Fruit fly (Drosophila melanogaster) whole organism, pupa: ENCODE results near the gene pip.

Experiments used
- CG10348 ChIP-seq: fragments of 200-800 bp; sonication (Bioruptor generic); IDR thresholded peaks from 2 replicates; pipeline ENCODE4 v1.3.6; 2022; ENCODE audit warnings: missing biosample characterization, missing genetic modification characterization
- CG12605 ChIP-seq: fragments of 200-800 bp; sonication (Bioruptor generic); IDR thresholded peaks from 2 replicates; pipeline ENCODE4 v1.3.6; 2022; ENCODE audit warnings: missing biosample characterization, missing genetic modification characterization
- CG13204 ChIP-seq: fragments of 200-800 bp; sonication (Bioruptor generic); optimal IDR thresholded peaks from 2 replicates; lab custom pipeline; 2018; ENCODE audit warnings: missing biosample characterization, mild to moderate bottlenecking, missing genetic modification characterization, moderate library complexity
- CG14655 ChIP-seq: fragments of 200-800 bp; sonication (Bioruptor generic); optimal IDR thresholded peaks from 3 replicates; lab custom pipeline; 2017; ENCODE audit warnings: mild to moderate bottlenecking, missing biosample characterization, missing genetic modification reagents, missing genetic modification characterization
- CG15710 ChIP-seq: fragments of 200-800 bp; sonication (Bioruptor generic); optimal IDR thresholded peaks from 2 replicates; lab custom pipeline; 2018; ENCODE audit warnings: missing biosample characterization, mild to moderate bottlenecking, missing genetic modification characterization, moderate library complexity
- CG17806 ChIP-seq: fragments of 200-800 bp; sonication (Bioruptor generic); optimal IDR thresholded peaks from 2 replicates; lab custom pipeline; 2018; ENCODE audit warnings: missing biosample characterization, mild to moderate bottlenecking, missing genetic modification characterization, moderate library complexity
- CG32121 ChIP-seq: fragments of 200-800 bp; sonication (Bioruptor generic); IDR thresholded peaks from 2 replicates; pipeline ENCODE4 v1.3.6; 2022; ENCODE audit warnings: missing biosample characterization, missing genetic modification characterization
- CG34367 ChIP-seq: fragments of 200-800 bp; sonication (Bioruptor generic); optimal IDR thresholded peaks from 2 replicates; lab custom pipeline; 2018; ENCODE audit warnings: missing biosample characterization, mild to moderate bottlenecking, missing genetic modification characterization
- CG4496 ChIP-seq: fragments of 200-800 bp; sonication (Bioruptor generic); IDR thresholded peaks from 3 replicates; pipeline ENCODE4 v1.3.6; 2022; ENCODE audit warnings: missing biosample characterization, missing genetic modification characterization
- CG8159 ChIP-seq: fragments of 200-800 bp; sonication (Bioruptor generic); optimal IDR thresholded peaks from 3 replicates; lab custom pipeline; 2018; ENCODE audit warnings: missing biosample characterization, mild to moderate bottlenecking, missing genetic modification characterization, moderate library complexity
- CG8301 ChIP-seq: fragments of 200-800 bp; sonication (Bioruptor generic); optimal IDR thresholded peaks from 2 replicates; lab custom pipeline; 2018; ENCODE audit warnings: missing biosample characterization, mild to moderate bottlenecking, missing genetic modification characterization
- CG9948 ChIP-seq: fragments of 200-800 bp; sonication (Bioruptor generic); optimal IDR thresholded peaks from 2 replicates; lab custom pipeline; 2018; ENCODE audit warnings: missing biosample characterization, mild to moderate bottlenecking, missing genetic modification characterization, moderate library complexity
- D1 ChIP-seq: fragments of 200-800 bp; sonication (Bioruptor generic); optimal IDR thresholded peaks from 2 replicates; lab custom pipeline; 2018; ENCODE audit warnings: missing biosample characterization, mild to moderate bottlenecking, missing genetic modification characterization, moderate library complexity
- EcR ChIP-seq: fragments of 200-800 bp; sonication (Bioruptor generic); optimal IDR thresholded peaks from 3 replicates; lab custom pipeline; 2019; ENCODE audit warnings: missing biosample characterization, missing genetic modification characterization, mild to moderate bottlenecking, moderate library complexity, missing genetic modification reagents
- Ets98B ChIP-seq: fragments of 200-800 bp; sonication (Bioruptor generic); IDR thresholded peaks from 2 replicates; pipeline ENCODE4 v1.3.6; 2022; ENCODE audit warnings: missing biosample characterization, missing genetic modification characterization
- Pif1A ChIP-seq: fragments of 200-800 bp; sonication (Bioruptor generic); optimal IDR thresholded peaks from 3 replicates; lab custom pipeline; 2016; ENCODE audit warnings: missing biosample characterization, missing genetic modification characterization
- Pif1B ChIP-seq: fragments of 200-800 bp; sonication (Bioruptor generic); optimal IDR thresholded peaks from 3 replicates; lab custom pipeline; 2016; ENCODE audit warnings: missing biosample characterization, missing genetic modification characterization
- Snoo ChIP-seq: fragments of 200-800 bp; sonication (Bioruptor generic); optimal IDR thresholded peaks from 3 replicates; lab custom pipeline; 2017; ENCODE audit warnings: missing biosample characterization, mild to moderate bottlenecking, missing genetic modification characterization, inconsistent platforms
- fd96Ca ChIP-seq: fragments of 200-800 bp; sonication (Bioruptor generic); IDR thresholded peaks from 3 replicates; pipeline ENCODE4 v1.3.6; 2022; ENCODE audit warnings: missing biosample characterization, missing genetic modification characterization
- gl ChIP-seq: fragments of 200-800 bp; sonication (Bioruptor generic); optimal IDR thresholded peaks from 2 replicates; lab custom pipeline; 2018; ENCODE audit warnings: missing biosample characterization, mild to moderate bottlenecking, missing genetic modification characterization
- rn ChIP-seq: fragments of 200-800 bp; sonication (Bioruptor generic); IDR thresholded peaks from 2 replicates; pipeline ENCODE4 v1.3.6; 2022; ENCODE audit warnings: missing biosample characterization, missing genetic modification characterization

pip gene

dm6 chr3L:19337398-19338086, at the start of gene pip:
pip (minus strand) TSS chr3L:19337609.
- no peak for TF ChIP-seq EcR (GFP tag; lab: Kevin White, UChicago)
- TF ChIP-seq CG15710 (tag; lab: Kevin White, UChicago) = no peak
- no peak for TF ChIP-seq rn (GFP tag; lab: Robert Waterston, UW)
- TF ChIP-seq CG12605 = peak; percentile 53; the same call in 1 of the 2 replicates
- TF ChIP-seq fd96Ca = 0 out of 3 replicates have a peak, but pooled peaks have one; percentile 25
- TF ChIP-seq Ets98B (GFP tag; lab: Robert Waterston, UW) = peak; percentile 31; the same call in 1 of the 2 replicates

dm6 chr3L:19350579-19350978, 13.2 kb upstream of the pip start:
- TF ChIP-seq Pif1B (GFP tag; lab: Kevin White, UChicago) (no peak), CG12605 (no peak), CG15710 (tag; lab: Kevin White, UChicago) (no peak), fd96Ca (no peak), CG17806 (no peak), CG10348 (GFP tag; lab: Robert Waterston, UW) (no peak), CG8301 (tag; lab: Kevin White, UChicago) (no peak), EcR (GFP tag; lab: Kevin White, UChicago) (no peak), CG4496 (GFP tag; lab: Robert Waterston, UW) (no peak), CG8159 (tag; lab: Kevin White, UChicago) (no peak), D1 (tag; lab: Kevin White, UChicago) (no peak), CG9948 (tag; lab: Kevin White, UChicago) (no peak), gl (tag; lab: Kevin White, UChicago) (no peak), CG13204 (GFP tag; lab: Kevin White, UChicago) (no peak), Pif1A (GFP tag; lab: Kevin White, UChicago) (no peak), CG34367 (tag; lab: Kevin White, UChicago) (no peak)
- TF ChIP-seq, all 21 proteins: peak for 0

dm6 chr3L:19349530-19350161, 12.2 kb upstream of the pip start:
- TF ChIP-seq CG15710 (tag; lab: Kevin White, UChicago) (no peak), EcR (GFP tag; lab: Kevin White, UChicago) (no peak), Snoo (tag; lab: Kevin White, UChicago) (no peak), CG12605 (no peak), CG13204 (GFP tag; lab: Kevin White, UChicago) (no peak), fd96Ca (no peak), CG32121 (GFP tag; lab: Robert Waterston, UW) (no peak), CG8301 (tag; lab: Kevin White, UChicago) (no peak), CG4496 (GFP tag; lab: Robert Waterston, UW) (peak; percentile 41; the same call in 1 of the 3 replicates), D1 (tag; lab: Kevin White, UChicago) (no peak), Pif1A (GFP tag; lab: Kevin White, UChicago) (peak; percentile 65), CG10348 (GFP tag; lab: Robert Waterston, UW) (no peak), CG17806 (no peak), CG8159 (tag; lab: Kevin White, UChicago) (no peak), gl (tag; lab: Kevin White, UChicago) (no peak), CG14655 (no peak)

dm6 chr3L:19340516-19340915, 3.1 kb upstream of the pip start:
- TF ChIP-seq CG9948 (tag; lab: Kevin White, UChicago) (no peak), CG17806 (no peak), Ets98B (GFP tag; lab: Robert Waterston, UW) (no peak), CG12605 (no peak), rn (GFP tag; lab: Robert Waterston, UW) (no peak), CG8159 (tag; lab: Kevin White, UChicago) (no peak), Pif1A (GFP tag; lab: Kevin White, UChicago) (no peak), Snoo (tag; lab: Kevin White, UChicago) (no peak), CG34367 (tag; lab: Kevin White, UChicago) (no peak), D1 (tag; lab: Kevin White, UChicago) (no peak), fd96Ca (no peak), Pif1B (GFP tag; lab: Kevin White, UChicago) (no peak), gl (tag; lab: Kevin White, UChicago) (no peak), CG15710 (tag; lab: Kevin White, UChicago) (no peak), CG32121 (GFP tag; lab: Robert Waterston, UW) (no peak), CG10348 (GFP tag; lab: Robert Waterston, UW) (no peak), CG4496 (GFP tag; lab: Robert Waterston, UW) (no peak), EcR (GFP tag; lab: Kevin White, UChicago) (no peak), CG14655 (no peak), CG13204 (GFP tag; lab: Kevin White, UChicago) (no peak)

dm6 chr3L:19338234-19338633, 825 bp upstream of the pip start:
- TF ChIP-seq CG9948 (tag; lab: Kevin White, UChicago) = no peak
- no peak for TF ChIP-seq Pif1A (GFP tag; lab: Kevin White, UChicago)
- no peak for TF ChIP-seq EcR (GFP tag; lab: Kevin White, UChicago)
- TF ChIP-seq CG14655 = peak; percentile 13
- TF ChIP-seq Snoo (tag; lab: Kevin White, UChicago) = no peak
- no peak for TF ChIP-seq fd96Ca
- peak; percentile 3 for TF ChIP-seq CG8159 (tag; lab: Kevin White, UChicago)
- TF ChIP-seq CG13204 (GFP tag; lab: Kevin White, UChicago) = no peak
- TF ChIP-seq CG15710 (tag; lab: Kevin White, UChicago) = no peak
- no peak for TF ChIP-seq D1 (tag; lab: Kevin White, UChicago)
- TF ChIP-seq Ets98B (GFP tag; lab: Robert Waterston, UW) = no peak
- no peak for TF ChIP-seq CG34367 (tag; lab: Kevin White, UChicago)
- TF ChIP-seq, all 21 proteins: peak for 2
